Fruit fly (Drosophila melanogaster): Measurements from ENCODE around the gene woc.

woc gene

dm6 chr3R:27217465-27218059, 46.3 kb downstream of the woc start (continued):
- peak; percentile 45 for TF ChIP-seq Hr39 (GFP tag; optimal IDR thresholded peaks at IDR 0.05)
- peak; percentile 72 for TF ChIP-seq OdsH (GFP tag; optimal IDR thresholded peaks at IDR 0.05)
- TF ChIP-seq CG10669 (GFP tag; optimal IDR thresholded peaks at IDR 0.05) = peak; percentile 55
- peak; percentile 63 for TF ChIP-seq Sox14 (GFP tag; optimal IDR thresholded peaks at IDR 0.05)
- peak; percentile 94 for TF ChIP-seq Eip78C (GFP tag)
- peak; percentile 69 for TF ChIP-seq CG3032 (tag; optimal IDR thresholded peaks at IDR 0.05)
- TF ChIP-seq CG7368 (GFP tag; optimal IDR thresholded peaks at IDR 0.05) = peak; percentile 47
- peak; percentile 64 for TF ChIP-seq lz (GFP tag; optimal IDR thresholded peaks at IDR 0.05)
- peak; percentile 41 for TF ChIP-seq fd59A (GFP tag; optimal IDR thresholded peaks at IDR 0.05)
- peak; percentile 60 for TF ChIP-seq net (GFP tag; optimal IDR thresholded peaks at IDR 0.05)
- TF ChIP-seq Hr4 (GFP tag; optimal IDR thresholded peaks at IDR 0.05) = peak; percentile 59
- TF ChIP-seq acj6 (GFP tag; optimal IDR thresholded peaks at IDR 0.05) = peak; percentile 74
- TF ChIP-seq Eip75B (GFP tag; optimal IDR thresholded peaks at IDR 0.05) = peak; percentile 70
- peak; percentile 47 for TF ChIP-seq CG31627 (GFP tag; optimal IDR thresholded peaks at IDR 0.05)
- no peak for TF ChIP-seq fd85E (GFP tag; optimal IDR thresholded peaks at IDR 0.05)
- peak; percentile 66 for TF ChIP-seq spab (GFP tag; optimal IDR thresholded peaks at IDR 0.05)
- peak; percentile 77 for TF ChIP-seq CG32006 (GFP tag; optimal IDR thresholded peaks at IDR 0.05)
- TF ChIP-seq fkh (GFP tag; optimal IDR thresholded peaks at IDR 0.05) = no peak
- TF ChIP-seq CG4318 (GFP tag; optimal IDR thresholded peaks at IDR 0.05) = peak; percentile 12
- no peak for TF ChIP-seq Hr38 (GFP tag; optimal IDR thresholded peaks at IDR 0.05)
- peak; percentile 32 for TF ChIP-seq Ets21C (GFP tag; optimal IDR thresholded peaks at IDR 0.05)
- TF ChIP-seq salr (GFP tag; optimal IDR thresholded peaks at IDR 0.05) = peak in 1 of 2 experiments; percentile 71
- peak; percentile 37 for TF ChIP-seq CG16779 (tag; optimal IDR thresholded peaks at IDR 0.05)
- TF ChIP-seq CG6792 (GFP tag; optimal IDR thresholded peaks at IDR 0.05) = peak; percentile 73
- TF ChIP-seq Gug (GFP tag; IDR thresholded peaks at IDR 0.05) = peak; percentile 37; the same call in 1 of the 2 replicates
- peak; percentile 49 for TF ChIP-seq CG9139 (GFP tag; optimal IDR thresholded peaks at IDR 0.05)
- TF ChIP-seq svp (GFP tag) = peak; percentile 87
- peak; percentile 79 for TF ChIP-seq Ets96B (tag; optimal IDR thresholded peaks at IDR 0.05)
- peak; percentile 81 for TF ChIP-seq esn (GFP tag; optimal IDR thresholded peaks at IDR 0.05)
- TF ChIP-seq CG11902 (GFP tag; optimal IDR thresholded peaks at IDR 0.05) = peak; percentile 56
- peak; percentile 43 for TF ChIP-seq Blimp-1 (GFP tag; optimal IDR thresholded peaks at IDR 0.05)
- peak; percentile 69 for TF ChIP-seq pdm3 (GFP tag; optimal IDR thresholded peaks at IDR 0.05)
- peak; percentile 70 for TF ChIP-seq CG6808 (GFP tag; optimal IDR thresholded peaks at IDR 0.05)
- peak; percentile 66 to 74 for TF ChIP-seq ss (GFP tag; optimal IDR thresholded peaks at IDR 0.05)

dm6 chr3R:27214949-27215348, 48.9 kb downstream of the woc start:
- peak; percentile 67 for TF ChIP-seq svp (GFP tag)
- TF ChIP-seq Sox14 (GFP tag; optimal IDR thresholded peaks at IDR 0.05) = peak; percentile 4
- TF ChIP-seq Met (GFP tag; optimal IDR thresholded peaks at IDR 0.05) = peak; percentile 33
- TF ChIP-seq cyc (GFP tag; optimal IDR thresholded peaks at IDR 0.05) = peak; percentile 13
- no peak for TF ChIP-seq CG8119 (GFP tag; IDR thresholded peaks at IDR 0.05)
- peak; percentile 54 for TF ChIP-seq Eip78C (GFP tag)
- peak; percentile 18 for TF ChIP-seq topi (GFP tag; optimal IDR thresholded peaks at IDR 0.05)
- peak; percentile 9 for TF ChIP-seq Sox102F (GFP tag; optimal IDR thresholded peaks at IDR 0.05)
- TF ChIP-seq CG8319 (GFP tag; optimal IDR thresholded peaks at IDR 0.05) = no peak
- peak; percentile 25 for TF ChIP-seq esn (GFP tag; optimal IDR thresholded peaks at IDR 0.05)
